Fruit fly (Drosophila melanogaster): ENCODE measurements around the gene CG33263.

CG33263 gene

dm6 chr3L:13387608-13388007 lies 36.4 kb downstream of the CG33263 start, which contains the start of gene CG10171:
TSS of gene CG10171 (minus strand) at chr3L:13387907.
- TF ChIP-seq fkh (GFP tag; optimal IDR thresholded peaks at IDR 0.05): peak; percentile 95
- no peak for TF ChIP-seq dsx (GFP tag; optimal IDR thresholded peaks at IDR 0.05; ENCODE audit: poor library complexity, severe bottlenecking)
- TF ChIP-seq fd59A (GFP tag; optimal IDR thresholded peaks at IDR 0.05): no peak
- TF ChIP-seq Hr38 (GFP tag; optimal IDR thresholded peaks at IDR 0.05): no peak
- TF ChIP-seq CG4318 (GFP tag; optimal IDR thresholded peaks at IDR 0.05): no peak
- TF ChIP-seq vri (GFP tag; optimal IDR thresholded peaks at IDR 0.05): no peak
- TF ChIP-seq CG1621 (tag; optimal IDR thresholded peaks at IDR 0.05): peak; percentile 24
- no peak for TF ChIP-seq eg (GFP tag; IDR thresholded peaks at IDR 0.05)
- no peak for TF ChIP-seq CG16779 (tag; optimal IDR thresholded peaks at IDR 0.05)
- TF ChIP-seq svp (GFP tag): peak; percentile 88
- peak; percentile 81 for TF ChIP-seq CG6808 (GFP tag; optimal IDR thresholded peaks at IDR 0.05)

- TF ChIP-seq CG6792 (GFP tag; optimal IDR thresholded peaks at IDR 0.05) (no peak), Eip93F (GFP tag; optimal IDR thresholded peaks at IDR 0.05) (no peak), CG7368 (GFP tag; optimal IDR thresholded peaks at IDR 0.05) (no peak), pdm3 (GFP tag; optimal IDR thresholded peaks at IDR 0.05) (no peak), Sox102F (GFP tag; optimal IDR thresholded peaks at IDR 0.05) (no peak), eg (GFP tag; IDR thresholded peaks at IDR 0.05) (no peak), CG11762 (GFP tag; optimal IDR thresholded peaks at IDR 0.05; ENCODE audit: insufficient read depth) (no peak), lz (GFP tag; optimal IDR thresholded peaks at IDR 0.05) (no peak), achi (GFP tag; optimal IDR thresholded peaks at IDR 0.05) (no peak), svp (GFP tag) (no peak), CG31627 (GFP tag; optimal IDR thresholded peaks at IDR 0.05) (no peak), fkh (GFP tag; optimal IDR thresholded peaks at IDR 0.05) (no peak), Hr4 (GFP tag; optimal IDR thresholded peaks at IDR 0.05) (no peak), fd59A (GFP tag; optimal IDR thresholded peaks at IDR 0.05) (no peak), CG10631 (GFP tag; optimal IDR thresholded peaks at IDR 0.05) (no peak), CG10669 (GFP tag; optimal IDR thresholded peaks at IDR 0.05) (no peak), CG9139 (GFP tag; optimal IDR thresholded peaks at IDR 0.05) (no peak), esn (GFP tag; optimal IDR thresholded peaks at IDR 0.05) (no peak)
Measured at dm6 chr3L:13384489-13384888, 39.5 kb downstream of the CG33263 start, which contains the start of gene CG14110. TSS of gene CG14110 (plus strand) at chr3L:13384789.

dm6 chr3L:13382061-13382815 lies 41.7 kb downstream of the CG33263 start, which contains the start of gene ImpL1:
TSS of gene ImpL1 (plus strand) at chr3L:13382765.
- TF ChIP-seq CG6854 (GFP tag; optimal IDR thresholded peaks at IDR 0.05): peak; percentile 45
- peak; percentile 65 for TF ChIP-seq Blimp-1 (GFP tag; optimal IDR thresholded peaks at IDR 0.05)
- TF ChIP-seq Eip75B (GFP tag; optimal IDR thresholded peaks at IDR 0.05): peak; percentile 20
- TF ChIP-seq svp (GFP tag): peak; percentile 92
- TF ChIP-seq fd85E (GFP tag; optimal IDR thresholded peaks at IDR 0.05): no peak
- no peak for TF ChIP-seq achi (GFP tag; optimal IDR thresholded peaks at IDR 0.05)
- TF ChIP-seq Eip78C (GFP tag): peak; percentile 58
- no peak for TF ChIP-seq CG11294 (GFP tag; IDR thresholded peaks at IDR 0.05)

dm6 chr3L:13381160-13381559 lies 42.8 kb downstream of the CG33263 start, which contains the start of gene CG14107:
TSS of gene CG14107 (minus strand) at chr3L:13381346.
- no peak for TF ChIP-seq Hr39 (GFP tag; optimal IDR thresholded peaks at IDR 0.05)
- no peak for TF ChIP-seq CG6808 (GFP tag; optimal IDR thresholded peaks at IDR 0.05)
- peak; percentile 60 for TF ChIP-seq svp (GFP tag)
- peak; percentile 11 for TF ChIP-seq CG32006 (GFP tag; optimal IDR thresholded peaks at IDR 0.05)
- TF ChIP-seq CG6854 (GFP tag; optimal IDR thresholded peaks at IDR 0.05): peak; percentile 35
- no peak for TF ChIP-seq fd85E (GFP tag; optimal IDR thresholded peaks at IDR 0.05)
- peak; percentile 89 for TF ChIP-seq Blimp-1 (GFP tag; optimal IDR thresholded peaks at IDR 0.05)

All from whole organism, prepupa.